3 fruit fly cellular contexts compared by ENCODE assay signal in the genomic region with DNA sequence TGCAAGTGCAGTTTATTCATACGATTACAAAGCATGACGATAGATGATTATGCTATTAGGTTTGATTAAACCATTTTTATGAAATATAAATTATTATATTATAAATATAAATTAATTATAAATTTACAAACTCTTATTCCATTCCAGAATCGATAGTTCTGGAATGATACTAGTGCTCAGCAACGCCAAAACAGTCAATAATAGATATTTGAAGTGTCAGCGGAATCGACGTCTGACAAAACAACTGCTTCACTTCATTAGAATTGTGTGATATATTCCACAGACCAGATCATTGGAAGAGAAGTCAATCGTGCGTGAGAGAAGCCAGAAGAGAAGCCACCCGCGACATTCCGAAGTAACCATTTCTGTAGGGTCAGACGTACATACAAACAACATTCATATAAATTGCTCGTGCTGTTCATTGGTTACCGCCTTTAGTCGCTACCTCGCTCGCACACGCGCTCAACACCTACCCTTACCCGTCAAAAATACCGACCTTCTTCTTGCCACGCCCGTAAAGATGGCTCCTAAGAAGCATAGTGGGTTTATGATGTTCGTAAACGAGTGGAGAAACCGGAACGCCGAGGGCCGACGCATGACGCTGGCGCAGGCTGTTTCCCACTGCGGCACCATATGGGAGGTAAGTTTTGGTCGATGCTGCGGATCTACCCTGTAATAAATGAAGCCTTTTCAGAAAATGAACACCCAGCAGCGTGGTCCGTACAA.
A peak's percentile ranks its signal among the peaks of the same experiment; 100 is the strongest.
TF ChIP-seq lines count a peak whose summit lies in the region.

No protein-coding gene starts in this region.

- no peak for TF ChIP-seq CTCF in whole organism, embryonic (GFP tag; optimal IDR thresholded peaks at IDR 0.05; lab: Kevin White, UChicago)

TF ChIP-seq in whole organism, adult, 20 proteins besides CTCF, POLR2A, EP300 and RAD21:
- TF ChIP-seq tj (GFP tag; optimal IDR thresholded peaks at IDR 0.05; lab: Kevin White, UChicago) (peak; percentile 78), CG1620 (GFP tag; optimal IDR thresholded peaks at IDR 0.05; lab: Kevin White, UChicago) (no peak)

TF ChIP-seq in whole organism, embryonic, 481 proteins besides CTCF, POLR2A, EP300 and RAD21 (continues in another document):
- TF ChIP-seq CG14441 (GFP tag; IDR thresholded peaks at IDR 0.05; lab: Robert Waterston, UW) (no peak), twi (tag; optimal IDR thresholded peaks at IDR 0.05; lab: Kevin White, UChicago) (peak; percentile 87), Ptx1 (GFP tag; IDR thresholded peaks at IDR 0.05; lab: Robert Waterston, UW) (no peak), CG3407 (GFP tag; optimal IDR thresholded peaks at IDR 0.05; lab: Kevin White, UChicago) (no peak), ATbp (GFP tag; optimal IDR thresholded peaks at IDR 0.05; lab: Kevin White, UChicago) (no peak), ttk (GFP tag; IDR thresholded peaks at IDR 0.05; lab: Robert Waterston, UW) (no peak), ase (GFP tag; IDR thresholded peaks at IDR 0.05; lab: Robert Waterston, UW) (no peak), CG16863 (GFP tag; optimal IDR thresholded peaks at IDR 0.05; lab: Kevin White, UChicago) (no peak), pros (GFP tag; optimal IDR thresholded peaks at IDR 0.05; lab: Kevin White, UChicago) (peak; percentile 90), pum (GFP tag; optimal IDR thresholded peaks at IDR 0.05; lab: Kevin White, UChicago) (no peak), CG8478 (optimal IDR thresholded peaks at IDR 0.05; lab: Kevin White, UChicago) (no peak), bab2 (GFP tag; optimal IDR thresholded peaks at IDR 0.05; lab: Kevin White, UChicago) (no peak), crp (GFP tag; optimal IDR thresholded peaks at IDR 0.05; lab: Kevin White, UChicago) (no peak), lab (GFP tag; optimal IDR thresholded peaks at IDR 0.05; lab: Kevin White, UChicago) (no peak), CG10654 (GFP tag; optimal IDR thresholded peaks at IDR 0.05; lab: Kevin White, UChicago) (no peak), CG4617 (GFP tag; optimal IDR thresholded peaks at IDR 0.05; lab: Kevin White, UChicago; ENCODE audit: borderline replicate concordance) (no peak), CG5245 (GFP tag; optimal IDR thresholded peaks at IDR 0.05; lab: Kevin White, UChicago) (no peak), jigr1 (GFP tag; IDR thresholded peaks at IDR 0.05; lab: Robert Waterston, UW) (no peak), CG3065 (GFP tag; optimal IDR thresholded peaks at IDR 0.05; lab: Kevin White, UChicago) (peak; percentile 40), ewg (GFP tag; optimal IDR thresholded peaks at IDR 0.05; lab: Kevin White, UChicago) (peak; percentile 13), pzg (GFP tag; optimal IDR thresholded peaks at IDR 0.05; lab: Kevin White, UChicago) (no peak), YL-1 (GFP tag; optimal IDR thresholded peaks at IDR 0.05; lab: Kevin White, UChicago) (no peak), gcm (GFP tag; optimal IDR thresholded peaks at IDR 0.05; lab: Kevin White, UChicago) (no peak), sim (GFP tag; IDR thresholded peaks at IDR 0.05; lab: Robert Waterston, UW) (no peak), CG30020 (tag; optimal IDR thresholded peaks at IDR 0.05; lab: Kevin White, UChicago) (peak; percentile 3), chif (GFP tag; optimal IDR thresholded peaks at IDR 0.05; lab: Kevin White, UChicago) (no peak), ERR (GFP tag; optimal IDR thresholded peaks at IDR 0.05; lab: Kevin White, UChicago) (no peak), Rfx (GFP tag; IDR thresholded peaks at IDR 0.05; lab: Robert Waterston, UW) (peak; percentile 16; the same call in 1 of the 2 replicates), cad (GFP tag; optimal IDR thresholded peaks at IDR 0.05; lab: Kevin White, UChicago) (peak; percentile 81), CG1647 (GFP tag; optimal IDR thresholded peaks at IDR 0.05; lab: Kevin White, UChicago) (no peak), phol (tag; optimal IDR thresholded peaks at IDR 0.05; lab: Kevin White, UChicago) (peak; percentile 25), CG2199 (GFP tag; IDR thresholded peaks at IDR 0.05; lab: Robert Waterston, UW) (peak; percentile 75; the same call in 1 of the 3 replicates), grau (tag; optimal IDR thresholded peaks at IDR 0.05; lab: Kevin White, UChicago) (no peak), cg (GFP tag; optimal IDR thresholded peaks at IDR 0.05; lab: Kevin White, UChicago) (peak; percentile 2), CG34422 (GFP tag; IDR thresholded peaks at IDR 0.05; lab: Robert Waterston, UW) (no peak), pfk (GFP tag; optimal IDR thresholded peaks at IDR 0.05; lab: Kevin White, UChicago) (no peak), Dfd (GFP tag; optimal IDR thresholded peaks at IDR 0.05; lab: Kevin White, UChicago) (no peak), CG10267 (tag; optimal IDR thresholded peaks at IDR 0.05; lab: Kevin White, UChicago) (peak; percentile 58), CG14667 (GFP tag; IDR thresholded peaks at IDR 0.05; lab: Robert Waterston, UW) (no peak), vvl (GFP tag; IDR thresholded peaks at IDR 0.05; lab: Robert Waterston, UW) (no peak), Deaf1 (tag; optimal IDR thresholded peaks at IDR 0.05; lab: Kevin White, UChicago) (peak; percentile 76)

TF ChIP-seq in whole organism, prepupa, 60 proteins besides CTCF, POLR2A, EP300 and RAD21:
- no peak for TF ChIP-seq CG8119 (GFP tag; IDR thresholded peaks at IDR 0.05; lab: Robert Waterston, UW)
- peak; percentile 21 for TF ChIP-seq CG1621 (tag; optimal IDR thresholded peaks at IDR 0.05; lab: Kevin White, UChicago)
- no peak for TF ChIP-seq fd85E (GFP tag; optimal IDR thresholded peaks at IDR 0.05; lab: Kevin White, UChicago)
- no peak for TF ChIP-seq Sox14 (GFP tag; optimal IDR thresholded peaks at IDR 0.05; lab: Kevin White, UChicago)
- peak; percentile 42 for TF ChIP-seq Eip78C (GFP tag; lab: Kevin White, UChicago)
- TF ChIP-seq Blimp-1 (GFP tag; optimal IDR thresholded peaks at IDR 0.05; lab: Kevin White, UChicago) = no peak
- TF ChIP-seq fd59A (GFP tag; optimal IDR thresholded peaks at IDR 0.05; lab: Kevin White, UChicago) = no peak
- no peak for TF ChIP-seq CG11902 (GFP tag; optimal IDR thresholded peaks at IDR 0.05; lab: Kevin White, UChicago)
- no peak for TF ChIP-seq Lpt (GFP tag; optimal IDR thresholded peaks at IDR 0.05; lab: Kevin White, UChicago)
- no peak for TF ChIP-seq cyc (GFP tag; optimal IDR thresholded peaks at IDR 0.05; lab: Kevin White, UChicago)
- TF ChIP-seq Gug (GFP tag; IDR thresholded peaks at IDR 0.05; lab: Robert Waterston, UW) = no peak
- TF ChIP-seq pdm3 (GFP tag; optimal IDR thresholded peaks at IDR 0.05; lab: Kevin White, UChicago) = no peak
- no peak for TF ChIP-seq Ets21C (GFP tag; optimal IDR thresholded peaks at IDR 0.05; lab: Kevin White, UChicago)
- TF ChIP-seq Eip75B (GFP tag; optimal IDR thresholded peaks at IDR 0.05; lab: Kevin White, UChicago) = no peak
TF ChIP-seq in whole organism, prepupa: peak in this region for 2.
